Worm (Caenorhabditis elegans): ENCODE measurements around the gene npr-10.
"Not testable (repeated sequence)": the region's sequence is repeated elsewhere in the genome, so short reads cannot be mapped to it uniquely, and the experiment has no call there.

ce11 chrX:13046324-13046723 is 13.8 kb upstream of the npr-10 start:
- TF ChIP-seq pax-1 (tag; optimal IDR thresholded peaks at IDR 0.05) (peak; percentile 46), fkh-10 (GFP tag; optimal IDR thresholded peaks at IDR 0.05) (peak; percentile 28), unc-86 (tag; optimal IDR thresholded peaks at IDR 0.05) (peak; percentile 79), ceh-34 (tag; optimal IDR thresholded peaks at IDR 0.05) (peak; percentile 94), elt-4 (tag; optimal IDR thresholded peaks at IDR 0.05) (peak; percentile 42), gmeb-2 (tag; optimal IDR thresholded peaks at IDR 0.05) (peak; percentile 94), sox-4 (tag; optimal IDR thresholded peaks at IDR 0.05) (peak; percentile 94), tbx-7 (tag; optimal IDR thresholded peaks at IDR 0.05) (peak; percentile 36), unc-55 (GFP tag; optimal IDR thresholded peaks at IDR 0.05) (peak; percentile 13), ets-4 (tag; optimal IDR thresholded peaks at IDR 0.05) (peak; percentile 74), K02D7.2 (tag; optimal IDR thresholded peaks at IDR 0.05) (peak; percentile 60)
- TF ChIP-seq pha-4 (tag; optimal IDR thresholded peaks at IDR 0.05): not testable (repeated sequence)

Measured in whole organism, late embryonic.